Worm (Caenorhabditis elegans) whole organism, L2 larva: ENCODE data around the gene F19B2.5.
A peak's percentile ranks its signal among the peaks of the same experiment; 100 is the strongest.

Source experiments
- ceh-16 ChIP-seq: fragments of 150-350 bp; optimal IDR thresholded peaks from 2 replicates; lab custom pipeline; 2014; ENCODE audit warnings: missing biosample characterization, missing genetic modification characterization
- elt-1 ChIP-seq: fragments of 150-350 bp; optimal IDR thresholded peaks from 2 replicates; lab custom pipeline; 2014; ENCODE audit warnings: missing biosample characterization, missing genetic modification characterization
- elt-3 ChIP-seq: sonication (generic microtip); optimal IDR thresholded peaks from 2 replicates; lab custom pipeline; 2017; ENCODE audit warnings: missing biosample characterization, missing genetic modification characterization
- fos-1 ChIP-seq: fragments of 150-350 bp; optimal IDR thresholded peaks from 2 replicates; lab custom pipeline; 2014; ENCODE audit warnings: missing biosample characterization, missing genetic modification characterization
- nhr-21 ChIP-seq: fragments of 150-350 bp; optimal IDR thresholded peaks from 2 replicates; lab custom pipeline; 2014; ENCODE audit warnings: missing biosample characterization, missing genetic modification characterization
- nhr-237 ChIP-seq: fragments of 150-350 bp; optimal IDR thresholded peaks from 2 replicates; lab custom pipeline; 2014; ENCODE audit warnings: missing biosample characterization, missing genetic modification characterization

ce11 chrV:20147662-20148245 is 16.2 kb downstream of the F19B2.5 start, which contains the start of gene Y113G7A.13:
- TF ChIP-seq nhr-237 (tag; lab: Kevin White, UChicago): no peak
- TF ChIP-seq ceh-16 (tag; lab: Kevin White, UChicago): no peak
- no peak for TF ChIP-seq elt-3 (tag; lab: Kevin White, UChicago)
- peak; percentile 75 for TF ChIP-seq fos-1
- TF ChIP-seq nhr-21 (tag; lab: Kevin White, UChicago): no peak
- TF ChIP-seq elt-1 (tag; lab: Kevin White, UChicago): no peak
